Worm (Caenorhabditis elegans) whole organism, young adult: ENCODE data around the gene mthf-1.

ENCODE experiments used
- B0035.1 ChIP-seq: sonication (generic microtip); optimal IDR thresholded peaks from 2 replicates; lab custom pipeline; 2016; ENCODE audit warnings: missing genetic modification characterization, mild to moderate bottlenecking, missing compliant biosample characterization, missing genotype, missing genetic modification reagents
- B0336.3 ChIP-seq: fragments of 200-800 bp; sonication (Bioruptor generic); IDR thresholded peaks from 2 replicates; pipeline ENCODE4 v1.3.6; 2022; ENCODE audit warnings: missing genetic modification characterization, missing compliant biosample characterization
- C06A6.2 ChIP-seq: fragments of 200-800 bp; sonication (Bioruptor generic); conservative IDR thresholded peaks from 2 replicates; pipeline ENCODE4 v1.3.6; 2022; ENCODE audit warnings: missing genetic modification characterization, missing compliant biosample characterization
- F10E7.11 ChIP-seq: sonication (generic microtip); optimal IDR thresholded peaks from 2 replicates; lab custom pipeline; 2017; ENCODE audit warnings: mild to moderate bottlenecking, missing genetic modification characterization, moderate library complexity, missing compliant biosample characterization
- F23B12.7 ChIP-seq: sonication (generic microtip); optimal IDR thresholded peaks from 2 replicates; lab custom pipeline; 2017; ENCODE audit warnings: missing genetic modification characterization, mild to moderate bottlenecking, missing compliant biosample characterization, antibody characterized with exemption, moderate library complexity; ENCODE audit not compliant: insufficient read depth
- F57C9.4 ChIP-seq: sonication (generic microtip); optimal IDR thresholded peaks from 2 replicates; lab custom pipeline; 2017; ENCODE audit warnings: mild to moderate bottlenecking, missing genetic modification characterization, missing compliant biosample characterization
- T07F8.4 ChIP-seq: sonication (generic microtip); optimal IDR thresholded peaks from 2 replicates; lab custom pipeline; 2016; ENCODE audit warnings: mild to moderate bottlenecking, missing genetic modification characterization, moderate library complexity, missing compliant biosample characterization
- Y53F4B.3 ChIP-seq: fragments of 200-800 bp; sonication (Bioruptor generic); IDR thresholded peaks from 2 replicates; pipeline ENCODE4 v1.3.6; 2022; ENCODE audit warnings: missing genetic modification reagents, missing genetic modification characterization, missing compliant biosample characterization
- Y95B8A.8 ChIP-seq: fragments of 200-800 bp; sonication (Bioruptor generic); IDR thresholded peaks from 2 replicates; pipeline ENCODE4 v1.3.6; 2022; ENCODE audit warnings: missing genetic modification reagents, missing genetic modification characterization, missing compliant biosample characterization
- ZK185.1 ChIP-seq: sonication (generic microtip); optimal IDR thresholded peaks from 2 replicates; lab custom pipeline; 2016; ENCODE audit warnings: mild to moderate bottlenecking, missing genetic modification characterization, missing compliant biosample characterization; ENCODE audit not compliant: poor library complexity, severe bottlenecking
- aptf-2 ChIP-seq: fragments of 200-800 bp; sonication (Bioruptor generic); conservative IDR thresholded peaks from 2 replicates; pipeline ENCODE4 v1.3.6; 2022; ENCODE audit warnings: missing genetic modification reagents, missing genetic modification characterization, missing compliant biosample characterization
- aptf-3 ChIP-seq: fragments of 200-800 bp; sonication (Bioruptor generic); IDR thresholded peaks from 2 replicates; pipeline ENCODE4 v1.3.6; 2022; ENCODE audit warnings: missing genetic modification characterization, missing compliant biosample characterization
- athp-1 ChIP-seq: sonication (generic microtip); optimal IDR thresholded peaks from 2 replicates; lab custom pipeline; 2017; ENCODE audit warnings: mild to moderate bottlenecking, missing genetic modification characterization, missing compliant biosample characterization
- ceh-100 ChIP-seq: fragments of 200-800 bp; sonication (Bioruptor generic); IDR thresholded peaks from 2 replicates; pipeline ENCODE4 v1.3.6; 2022; ENCODE audit warnings: missing genetic modification reagents, missing genetic modification characterization, missing compliant biosample characterization
- ceh-40 ChIP-seq: fragments of 200-800 bp; sonication (Bioruptor generic); IDR thresholded peaks from 2 replicates; pipeline ENCODE4 v1.3.6; 2022; ENCODE audit warnings: missing genetic modification characterization, missing compliant biosample characterization
- ceh-91 ChIP-seq: fragments of 200-800 bp; sonication (Bioruptor generic); IDR thresholded peaks from 2 replicates; pipeline ENCODE4 v1.3.6; 2022; ENCODE audit warnings: missing genetic modification reagents, missing genetic modification characterization, missing compliant biosample characterization
- chd-7 ChIP-seq: sonication (generic microtip); optimal IDR thresholded peaks from 2 replicates; lab custom pipeline; 2016; ENCODE audit warnings: mild to moderate bottlenecking, missing genetic modification characterization, moderate library complexity, missing compliant biosample characterization
- dox-1 ChIP-seq: fragments of 200-800 bp; sonication (Bioruptor generic); IDR thresholded peaks from 2 replicates; pipeline ENCODE4 v1.3.6; 2022; ENCODE audit warnings: missing genetic modification reagents, missing genetic modification characterization, missing compliant biosample characterization
- dpff-1 ChIP-seq: sonication (generic microtip); optimal IDR thresholded peaks from 2 replicates; lab custom pipeline; 2017; ENCODE audit warnings: mild to moderate bottlenecking, missing genetic modification characterization, missing compliant biosample characterization
- dpl-1 ChIP-seq: fragments of 150-350 bp; optimal IDR thresholded peaks from 2 replicates; lab custom pipeline; 2014; ENCODE audit warnings: missing biosample characterization, missing genetic modification reagents, missing genetic modification characterization
- efl-1 ChIP-seq: fragments of 150-350 bp; optimal IDR thresholded peaks from 2 replicates; lab custom pipeline; 2014; ENCODE audit warnings: missing biosample characterization, missing genetic modification reagents, missing genetic modification characterization
- egl-18 ChIP-seq: fragments of 200-800 bp; sonication (Bioruptor generic); IDR thresholded peaks from 2 replicates; pipeline ENCODE4 v1.3.6; 2022; ENCODE audit warnings: missing genetic modification reagents, missing genetic modification characterization, missing compliant biosample characterization
- ekl-4 ChIP-seq: fragments of 200-800 bp; sonication (Bioruptor generic); IDR thresholded peaks from 2 replicates; pipeline ENCODE4 v1.3.6; 2022; ENCODE audit warnings: missing genetic modification reagents, missing genetic modification characterization, missing compliant biosample characterization
- ets-4 ChIP-seq: fragments of 200-800 bp; sonication (Bioruptor generic); optimal IDR thresholded peaks from 2 replicates; lab custom pipeline; 2018; ENCODE audit warnings: mild to moderate bottlenecking, missing genetic modification characterization, missing compliant biosample characterization
- fkh-3 ChIP-seq: sonication (generic microtip); optimal IDR thresholded peaks from 2 replicates; lab custom pipeline; 2016; ENCODE audit warnings: mild to moderate bottlenecking, missing genetic modification characterization, missing compliant biosample characterization
- him-1 ChIP-seq: sonication (generic microtip); optimal IDR thresholded peaks from 2 replicates; lab custom pipeline; 2016; ENCODE audit warnings: missing genotype, missing genetic modification reagents, missing genetic modification characterization, missing compliant biosample characterization
- hmg-1.2 ChIP-seq: fragments of 200-800 bp; sonication (Bioruptor generic); IDR thresholded peaks from 2 replicates; pipeline ENCODE4 v1.3.6; 2022; ENCODE audit warnings: missing genetic modification reagents, missing genetic modification characterization, missing compliant biosample characterization
- lin-26 ChIP-seq: fragments of 200-800 bp; sonication (Bioruptor generic); IDR thresholded peaks from 2 replicates; pipeline ENCODE4 v1.3.6; 2022; ENCODE audit warnings: missing genetic modification reagents, missing genetic modification characterization, missing compliant biosample characterization
- lin-54 ChIP-seq: fragments of 200-800 bp; sonication (Bioruptor generic); optimal IDR thresholded peaks from 2 replicates; lab custom pipeline; 2018; ENCODE audit warnings: mild to moderate bottlenecking, missing genetic modification characterization, missing compliant biosample characterization
- lir-1 ChIP-seq: fragments of 200-800 bp; sonication (Bioruptor generic); conservative IDR thresholded peaks from 2 replicates; pipeline ENCODE4 v1.3.6; 2022; ENCODE audit warnings: missing genetic modification reagents, missing genetic modification characterization, missing compliant biosample characterization
- madf-10 ChIP-seq: sonication (generic microtip); optimal IDR thresholded peaks from 2 replicates; lab custom pipeline; 2016; ENCODE audit warnings: mild to moderate bottlenecking, missing genetic modification characterization, missing compliant biosample characterization
- madf-6 ChIP-seq: fragments of 200-800 bp; sonication (Bioruptor generic); IDR thresholded peaks from 2 replicates; pipeline ENCODE4 v1.3.6; 2022; ENCODE audit warnings: missing genetic modification reagents, missing genetic modification characterization, missing compliant biosample characterization
- madf-8 ChIP-seq: fragments of 200-800 bp; sonication (Bioruptor generic); conservative IDR thresholded peaks from 2 replicates; pipeline ENCODE4 v1.3.6; 2022; ENCODE audit warnings: missing genetic modification reagents, missing genetic modification characterization, missing compliant biosample characterization
- mel-28 ChIP-seq: sonication (generic microtip); optimal IDR thresholded peaks from 2 replicates; lab custom pipeline; 2016; ENCODE audit warnings: borderline replicate concordance, mild to moderate bottlenecking, missing genetic modification characterization, missing compliant biosample characterization
- nfya-2 ChIP-seq: fragments of 200-800 bp; sonication (Bioruptor generic); IDR thresholded peaks from 2 replicates; pipeline ENCODE4 v1.3.6; 2022; ENCODE audit warnings: missing genetic modification reagents, missing genetic modification characterization, missing compliant biosample characterization
- nfyb-1 ChIP-seq: fragments of 200-800 bp; sonication (Bioruptor generic); IDR thresholded peaks from 2 replicates; pipeline ENCODE4 v1.3.6; 2022; ENCODE audit warnings: missing genetic modification reagents, missing genetic modification characterization, missing compliant biosample characterization
- nhr-179 ChIP-seq: sonication (generic microtip); optimal IDR thresholded peaks from 2 replicates; lab custom pipeline; 2016; ENCODE audit warnings: mild to moderate bottlenecking, missing genetic modification characterization, missing compliant biosample characterization
- nhr-27 ChIP-seq: fragments of 200-800 bp; sonication (Bioruptor generic); optimal IDR thresholded peaks from 2 replicates; lab custom pipeline; 2018; ENCODE audit warnings: mild to moderate bottlenecking, missing genetic modification characterization, moderate library complexity, missing compliant biosample characterization
- nhr-90 ChIP-seq: sonication (generic microtip); optimal IDR thresholded peaks from 2 replicates; lab custom pipeline; 2016; ENCODE audit warnings: missing genotype, mild to moderate bottlenecking, missing genetic modification characterization, missing compliant biosample characterization
- sptf-2 ChIP-seq: fragments of 200-800 bp; sonication (Bioruptor generic); optimal IDR thresholded peaks from 2 replicates; lab custom pipeline; 2018; ENCODE audit warnings: mild to moderate bottlenecking, missing genetic modification characterization, missing compliant biosample characterization
- tbp1 ChIP-seq: fragments of 200-800 bp; sonication (Bioruptor generic); optimal IDR thresholded peaks from 2 replicates; lab custom pipeline; 2018; ENCODE audit warnings: mild to moderate bottlenecking, missing genetic modification characterization, missing compliant biosample characterization
- unc-62 ChIP-seq: fragments of 150-350 bp; optimal IDR thresholded peaks from 2 replicates; lab custom pipeline; 2014; ENCODE audit warnings: missing biosample characterization, missing genetic modification reagents, missing genetic modification characterization
- zfh-2 ChIP-seq: fragments of 200-800 bp; sonication (Bioruptor generic); conservative IDR thresholded peaks from 2 replicates; pipeline ENCODE4 v1.3.6; 2022; ENCODE audit warnings: missing genetic modification reagents, missing genetic modification characterization, missing compliant biosample characterization
- zim-3 ChIP-seq: sonication (generic microtip); optimal IDR thresholded peaks from 2 replicates; lab custom pipeline; 2017; ENCODE audit warnings: mild to moderate bottlenecking, missing genetic modification characterization, moderate library complexity, missing compliant biosample characterization
- ztf-28 ChIP-seq: fragments of 200-800 bp; sonication (Bioruptor generic); IDR thresholded peaks from 2 replicates; pipeline ENCODE4 v1.3.6; 2022; ENCODE audit warnings: missing genetic modification reagents, missing genetic modification characterization, missing compliant biosample characterization
- ztf-6 ChIP-seq: fragments of 200-800 bp; sonication (Bioruptor generic); IDR thresholded peaks from 2 replicates; pipeline ENCODE4 v1.3.6; 2022; ENCODE audit warnings: missing genetic modification reagents, missing genetic modification characterization, missing compliant biosample characterization

mthf-1 gene

ce11 chrII:7783467-7783959 is 5.9 kb upstream of the mthf-1 start, which contains the start of gene skr-17:
Gene skr-17 (plus strand): TSS chrII:7783517.
- TF ChIP-seq ekl-4 (no peak), fkh-3 (tag; lab: Kevin White, UChicago) (no peak), ceh-91 (GFP tag; lab: Robert Waterston, UW) (0 out of 2 replicates have a peak, but pooled peaks have one; percentile 12), efl-1 (GFP tag; lab: Kevin White, UChicago) (peak; percentile 63), ztf-6 (GFP tag; lab: Robert Waterston, UW) (no peak), chd-7 (tag; lab: Kevin White, UChicago) (no peak), him-1 (tag; lab: Kevin White, UChicago) (peak; percentile 9), lin-54 (GFP tag; lab: Kevin White, UChicago) (peak; percentile 11), nhr-90 (no peak), B0035.1 (tag; lab: Kevin White, UChicago) (no peak), dpl-1 (GFP tag; lab: Kevin White, UChicago) (peak; percentile 27), madf-8 (GFP tag; lab: Robert Waterston, UW) (peak; percentile 13; the same call in 1 of the 2 replicates), nhr-179 (no peak), madf-6 (GFP tag; lab: Robert Waterston, UW) (peak; percentile 42; the same call in 1 of the 2 replicates), ceh-100 (GFP tag; lab: Robert Waterston, UW) (no peak)
- TF ChIP-seq, all 124 proteins: peak for 7

DNA sequence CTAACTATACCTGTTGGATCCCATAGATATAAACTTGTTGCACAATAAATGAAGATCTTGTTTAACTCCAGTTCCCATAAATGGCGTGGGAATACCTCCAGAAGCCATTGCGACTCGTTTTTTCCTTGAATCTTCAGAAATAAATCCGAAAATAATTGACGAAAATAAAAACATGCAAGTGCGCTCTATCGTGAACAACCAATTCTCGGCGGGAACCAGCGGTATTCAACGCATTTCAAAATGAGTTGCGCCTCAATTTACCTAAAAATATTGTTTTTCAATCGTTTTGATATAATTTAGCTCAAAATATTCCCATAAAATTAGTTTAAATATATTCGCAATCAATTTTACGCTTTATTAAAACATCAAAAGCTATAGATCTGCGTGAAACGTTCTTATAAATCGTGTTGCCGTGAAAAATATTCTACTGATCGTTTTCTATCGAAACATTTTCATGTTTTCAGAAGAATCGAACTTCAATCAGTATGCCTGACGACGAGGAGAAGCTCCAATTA is 3.5 kb upstream of the mthf-1 start, which contains the start of the genes snpc-1.1 and spdl-1:
Gene snpc-1.1, minus strand, starts transcription at position 200 of the 515 bp plus-strand sequence.
Gene spdl-1, plus strand, starts transcription at position 465 of the 515 bp plus-strand sequence.
- TF ChIP-seq F57C9.4 (tag; lab: Kevin White, UChicago) = no peak
- no peak for TF ChIP-seq ceh-100 (GFP tag; lab: Robert Waterston, UW)
- peak; percentile 45; the same call in 1 of the 2 replicates for TF ChIP-seq dox-1 (GFP tag; lab: Robert Waterston, UW)
- TF ChIP-seq aptf-3 (GFP tag; lab: Robert Waterston, UW) = no peak
- no peak for TF ChIP-seq sptf-2 (GFP tag; lab: Kevin White, UChicago)
- no peak for TF ChIP-seq nfya-2 (GFP tag; lab: Robert Waterston, UW)
- no peak for TF ChIP-seq madf-10 (tag; lab: Kevin White, UChicago)
- no peak for TF ChIP-seq nfyb-1 (GFP tag; lab: Robert Waterston, UW)
- TF ChIP-seq lir-1 (GFP tag; lab: Robert Waterston, UW) = no peak
- TF ChIP-seq Y53F4B.3 (GFP tag; lab: Robert Waterston, UW) = no peak
- no peak for TF ChIP-seq aptf-2 (GFP tag; lab: Robert Waterston, UW)
- no peak for TF ChIP-seq nhr-27 (tag; lab: Kevin White, UChicago)
- TF ChIP-seq unc-62 (GFP tag; lab: Kevin White, UChicago) = no peak
- TF ChIP-seq B0336.3 = no peak
- no peak for TF ChIP-seq mel-28 (tag; lab: Kevin White, UChicago)
- TF ChIP-seq ekl-4 = no peak
- no peak for TF ChIP-seq ztf-28 (GFP tag; lab: Robert Waterston, UW)
- TF ChIP-seq ZK185.1 (tag; lab: Kevin White, UChicago) = no peak
- TF ChIP-seq ceh-40 (GFP tag; lab: Robert Waterston, UW) = no peak
- peak; percentile 88 for TF ChIP-seq efl-1 (GFP tag; lab: Kevin White, UChicago)
- TF ChIP-seq zim-3 (tag; lab: Kevin White, UChicago) = no peak
- TF ChIP-seq ztf-6 (GFP tag; lab: Robert Waterston, UW) = no peak
- no peak for TF ChIP-seq zfh-2 (GFP tag; lab: Robert Waterston, UW)
- TF ChIP-seq athp-1 (tag; lab: Kevin White, UChicago) = no peak
- no peak for TF ChIP-seq ets-4
- TF ChIP-seq hmg-1.2 (GFP tag; lab: Robert Waterston, UW) = peak; percentile 21; the same call in 1 of the 2 replicates
- TF ChIP-seq tbp1 (GFP tag; lab: Kevin White, UChicago) = no peak
- TF ChIP-seq F23B12.7 = peak; percentile 36
- TF ChIP-seq dpff-1 (tag; lab: Kevin White, UChicago) = no peak
- no peak for TF ChIP-seq C06A6.2 (GFP tag; lab: Robert Waterston, UW)
- no peak for TF ChIP-seq T07F8.4 (tag; lab: Kevin White, UChicago)
- TF ChIP-seq lin-26 = no peak
- TF ChIP-seq madf-6 (GFP tag; lab: Robert Waterston, UW) = peak; percentile 46; the same call in 1 of the 2 replicates
- no peak for TF ChIP-seq Y95B8A.8 (GFP tag; lab: Robert Waterston, UW)
- no peak for TF ChIP-seq F10E7.11 (tag; lab: Kevin White, UChicago)
- peak; percentile 33 for TF ChIP-seq lin-54 (GFP tag; lab: Kevin White, UChicago)
- TF ChIP-seq egl-18 (GFP tag; lab: Robert Waterston, UW) = no peak
